Worm (Caenorhabditis elegans): Measurements from ENCODE around the gene Y56A3A.22.

Gene Y56A3A.22

ce11 chrIII:11946062-11946749 is 24.7 kb downstream of the Y56A3A.22 start (continued):
- TF ChIP-seq hmg-11 (tag; optimal IDR thresholded peaks at IDR 0.05) = peak; percentile 65
- no peak for TF ChIP-seq egl-5 (tag; optimal IDR thresholded peaks at IDR 0.05)

ce11 chrIII:11946973-11947372 is 25.5 kb downstream of the Y56A3A.22 start, which contains the start of gene Y56A3A.7:
Gene Y56A3A.7, minus strand, starts transcription at chrIII:11947019.
- TF ChIP-seq pqm-1 (tag; optimal IDR thresholded peaks at IDR 0.05) (no peak), nhr-237 (tag; optimal IDR thresholded peaks at IDR 0.05) (no peak), pha-4 (tag; optimal IDR thresholded peaks at IDR 0.05) (no peak), hmg-11 (tag; optimal IDR thresholded peaks at IDR 0.05) (no peak), skn-1 (tag; optimal IDR thresholded peaks at IDR 0.05) (no peak), fkh-10 (GFP tag; optimal IDR thresholded peaks at IDR 0.05) (no peak), nfya-1 (tag; optimal IDR thresholded peaks at IDR 0.05; ENCODE audit: insufficient read depth) (peak; percentile 71)

- TF ChIP-seq mdl-1 (tag; optimal IDR thresholded peaks at IDR 0.05) (no peak), zag-1 (tag; optimal IDR thresholded peaks at IDR 0.05) (no peak), lin-39 (tag; optimal IDR thresholded peaks at IDR 0.05) (no peak), nhr-67 (tag; optimal IDR thresholded peaks at IDR 0.05) (no peak), fkh-2 (tag; optimal IDR thresholded peaks at IDR 0.05) (no peak), nhr-76 (tag; optimal IDR thresholded peaks at IDR 0.05) (no peak), nhr-43 (tag; optimal IDR thresholded peaks at IDR 0.05; ENCODE audit: poor library complexity, severe bottlenecking) (no peak), ceh-28 (tag; optimal IDR thresholded peaks at IDR 0.05) (no peak), nfya-1 (tag; optimal IDR thresholded peaks at IDR 0.05; ENCODE audit: insufficient read depth) (peak; percentile 21), fkh-10 (GFP tag; optimal IDR thresholded peaks at IDR 0.05) (no peak), lin-15B (tag; optimal IDR thresholded peaks at IDR 0.05) (no peak), nhr-12 (tag; optimal IDR thresholded peaks at IDR 0.05) (no peak), fos-1 (tag; optimal IDR thresholded peaks at IDR 0.05) (no peak), eor-1 (tag; optimal IDR thresholded peaks at IDR 0.05) (no peak), ztf-4 (tag; optimal IDR thresholded peaks at IDR 0.05) (no peak), nhr-237 (tag; optimal IDR thresholded peaks at IDR 0.05) (no peak), jun-1 (tag; optimal IDR thresholded peaks at IDR 0.05) (no peak), pqm-1 (tag; optimal IDR thresholded peaks at IDR 0.05) (peak; percentile 76), lsy-12 (tag; optimal IDR thresholded peaks at IDR 0.05) (no peak), elt-2 (tag; optimal IDR thresholded peaks at IDR 0.05) (peak; percentile 51), aly-2 (tag; optimal IDR thresholded peaks at IDR 0.05) (no peak), ceh-9 (tag; optimal IDR thresholded peaks at IDR 0.05) (no peak), elt-3 (tag; optimal IDR thresholded peaks at IDR 0.05) (no peak), pha-4 (tag; optimal IDR thresholded peaks at IDR 0.05) (peak; percentile 94), tbx-2 (tag; optimal IDR thresholded peaks at IDR 0.05) (no peak), hmg-11 (tag; optimal IDR thresholded peaks at IDR 0.05) (peak; percentile 27), egl-5 (tag; optimal IDR thresholded peaks at IDR 0.05) (no peak), ama-1 (optimal IDR thresholded peaks at IDR 0.05) (no peak), ZK546.5 (tag; optimal IDR thresholded peaks at IDR 0.05) (no peak), R02D3.7 (tag; optimal IDR thresholded peaks at IDR 0.05) (no peak), sea-2 (GFP tag; optimal IDR thresholded peaks at IDR 0.05) (no peak), unc-39 (tag; optimal IDR thresholded peaks at IDR 0.05) (no peak), ceh-82 (tag; optimal IDR thresholded peaks at IDR 0.05) (no peak), ztf-11 (tag; optimal IDR thresholded peaks at IDR 0.05) (no peak), daf-12 (tag; optimal IDR thresholded peaks at IDR 0.05) (no peak), nhr-11 (tag; optimal IDR thresholded peaks at IDR 0.05) (no peak), nhr-23 (tag; optimal IDR thresholded peaks at IDR 0.05) (no peak), nhr-25 (tag; optimal IDR thresholded peaks at IDR 0.05) (no peak), nhr-28 (tag; optimal IDR thresholded peaks at IDR 0.05) (no peak), mml-1 (tag; optimal IDR thresholded peaks at IDR 0.05) (no peak), skn-1 (tag; optimal IDR thresholded peaks at IDR 0.05) (no peak), elt-1 (tag; optimal IDR thresholded peaks at IDR 0.05) (no peak)
Measured at ce11 chrIII:11947527-11947926, 26.0 kb downstream of the Y56A3A.22 start.

Data from whole organism, L3 larva.